Worm (Caenorhabditis elegans) whole organism, L4/young adult: ENCODE results near the gene T05A7.6.

Source experiments
- W03F9.2 ChIP-seq: fragments of 150-350 bp; optimal IDR thresholded peaks from 2 replicates; lab custom pipeline; 2014; ENCODE audit warnings: missing biosample characterization, missing genetic modification characterization
- dao-5 ChIP-seq: sonication (generic microtip); optimal IDR thresholded peaks from 2 replicates; lab custom pipeline; 2016; ENCODE audit warnings: missing genotype, missing genetic modification characterization, moderate library complexity, missing compliant biosample characterization
- him-1 ChIP-seq: sonication (generic microtip); optimal IDR thresholded peaks from 2 replicates; lab custom pipeline; 2016; ENCODE audit warnings: missing genotype, missing genetic modification reagents, missing genetic modification characterization, missing compliant biosample characterization

Gene T05A7.6

ce11 chrII:4671692-4672091 lies at the start of gene T05A7.6:
Gene T05A7.6 (minus strand): TSS chrII:4671792.
- no peak for TF ChIP-seq him-1 (tag; lab: Kevin White, UChicago)
- no peak for TF ChIP-seq W03F9.2 (tag; lab: Kevin White, UChicago)
- TF ChIP-seq dao-5 = no peak

- TF ChIP-seq W03F9.2 (tag; lab: Kevin White, UChicago) = no peak
- TF ChIP-seq him-1 (tag; lab: Kevin White, UChicago) = no peak
- TF ChIP-seq dao-5 = no peak
Observed at ce11 chrII:4715676-4716075, 44.1 kb upstream of the T05A7.6 start, which contains the start of gene F41C3.8. Gene F41C3.8 (plus strand): TSS chrII:4716046.

- TF ChIP-seq dao-5 = no peak
- TF ChIP-seq W03F9.2 (tag; lab: Kevin White, UChicago) = no peak
- TF ChIP-seq him-1 (tag; lab: Kevin White, UChicago) = no peak
Observed at ce11 chrII:4710813-4711212, 39.2 kb upstream of the T05A7.6 start.

ce11 chrII:4710120-4710519 lies 38.5 kb upstream of the T05A7.6 start, which contains the start of gene tag-151:
Gene tag-151 (plus strand): TSS chrII:4710277.
- no peak for TF ChIP-seq W03F9.2 (tag; lab: Kevin White, UChicago)
- no peak for TF ChIP-seq him-1 (tag; lab: Kevin White, UChicago)
- TF ChIP-seq dao-5 = no peak

- TF ChIP-seq W03F9.2 (tag; lab: Kevin White, UChicago) (peak; percentile 88), dao-5 (no peak), him-1 (tag; lab: Kevin White, UChicago) (no peak)
Observed at ce11 chrII:4706359-4706871, 34.8 kb upstream of the T05A7.6 start, which contains the start of the genes F10G7.9 and tsn-1. Gene F10G7.9 (minus strand): TSS chrII:4706485. Gene tsn-1 (plus strand): TSS chrII:4706821.

- TF ChIP-seq W03F9.2 (tag; lab: Kevin White, UChicago) (no peak), him-1 (tag; lab: Kevin White, UChicago) (no peak), dao-5 (no peak)
Observed at ce11 chrII:4703011-4703410, 31.4 kb upstream of the T05A7.6 start.

- TF ChIP-seq W03F9.2 (tag; lab: Kevin White, UChicago) (peak; percentile 8), him-1 (tag; lab: Kevin White, UChicago) (peak; percentile 34)
Observed at ce11 chrII:4701482-4702119, 30.0 kb upstream of the T05A7.6 start, which contains the start of gene unc-85. Gene unc-85 (plus strand): TSS chrII:4702069.

- peak; percentile 61 for TF ChIP-seq W03F9.2 (tag; lab: Kevin White, UChicago)
- no peak for TF ChIP-seq dao-5
- no peak for TF ChIP-seq him-1 (tag; lab: Kevin White, UChicago)
Observed at ce11 chrII:4698266-4698771, 26.7 kb upstream of the T05A7.6 start, which contains the start of the genes rpn-5 and scc-1. Gene rpn-5 (minus strand): TSS chrII:4698427. Gene scc-1 (plus strand): TSS chrII:4698721.

ce11 chrII:4696055-4696454 lies 24.5 kb upstream of the T05A7.6 start:
- TF ChIP-seq W03F9.2 (tag; lab: Kevin White, UChicago) (no peak), dao-5 (no peak), him-1 (tag; lab: Kevin White, UChicago) (no peak)

ce11 chrII:4693129-4693528 lies 21.5 kb upstream of the T05A7.6 start, which contains the start of gene F10G7.5:
Gene F10G7.5 (plus strand): TSS chrII:4693414.
- no peak for TF ChIP-seq him-1 (tag; lab: Kevin White, UChicago)
- TF ChIP-seq dao-5 = no peak
- TF ChIP-seq W03F9.2 (tag; lab: Kevin White, UChicago) = no peak

ce11 chrII:4689477-4689876 lies 17.9 kb upstream of the T05A7.6 start, which contains the start of gene F10G7.12:
Gene F10G7.12 (plus strand): TSS chrII:4689777.
- no peak for TF ChIP-seq W03F9.2 (tag; lab: Kevin White, UChicago)
- TF ChIP-seq dao-5 = no peak
- no peak for TF ChIP-seq him-1 (tag; lab: Kevin White, UChicago)

ce11 chrII:4686941-4687340 lies 15.3 kb upstream of the T05A7.6 start, which contains the start of gene sre-39:
Gene sre-39 (plus strand): TSS chrII:4687241.
- TF ChIP-seq W03F9.2 (tag; lab: Kevin White, UChicago) (no peak), him-1 (tag; lab: Kevin White, UChicago) (no peak), dao-5 (no peak)

ce11 chrII:4684852-4685251 lies 13.3 kb upstream of the T05A7.6 start:
- TF ChIP-seq W03F9.2 (tag; lab: Kevin White, UChicago) (no peak), him-1 (tag; lab: Kevin White, UChicago) (no peak), dao-5 (no peak)

- TF ChIP-seq him-1 (tag; lab: Kevin White, UChicago) = no peak
- no peak for TF ChIP-seq dao-5
- TF ChIP-seq W03F9.2 (tag; lab: Kevin White, UChicago) = no peak
Observed at ce11 chrII:4683693-4684092, 12.1 kb upstream of the T05A7.6 start, which contains the start of gene sre-40. Gene sre-40 (minus strand): TSS chrII:4683793.
